Worm (Caenorhabditis elegans) whole organism, late embryonic: Measurements from ENCODE around the gene hda-11.

Experiments
- C08G9.2 ChIP-seq: sonication (generic microtip); optimal IDR thresholded peaks from 2 replicates; lab custom pipeline; 2016; ENCODE audit warnings: mild to moderate bottlenecking, missing genetic modification characterization, moderate library complexity, missing compliant biosample characterization
- Y22D7AL.16 ChIP-seq: sonication (generic microtip); optimal IDR thresholded peaks from 2 replicates; lab custom pipeline; 2016; ENCODE audit warnings: missing genetic modification characterization, missing compliant biosample characterization
- ceh-18 ChIP-seq: sonication (generic microtip); optimal IDR thresholded peaks from 2 replicates; lab custom pipeline; 2016; ENCODE audit warnings: missing genetic modification characterization, missing compliant biosample characterization
- ceh-22 ChIP-seq: sonication (generic microtip); optimal IDR thresholded peaks from 2 replicates; lab custom pipeline; 2017; ENCODE audit warnings: missing biosample characterization, missing genetic modification characterization
- ceh-24 ChIP-seq: sonication (generic microtip); optimal IDR thresholded peaks from 2 replicates; lab custom pipeline; 2016; ENCODE audit warnings: mild to moderate bottlenecking, missing genetic modification characterization, missing compliant biosample characterization
- ceh-30 ChIP-seq: fragments of 150-350 bp; optimal IDR thresholded peaks from 2 replicates; lab custom pipeline; 2014; ENCODE audit warnings: missing biosample characterization, missing genetic modification characterization
- ceh-31 ChIP-seq: sonication (generic microtip); optimal IDR thresholded peaks from 2 replicates; lab custom pipeline; 2016; ENCODE audit warnings: missing genetic modification characterization, missing compliant biosample characterization
- ceh-34 ChIP-seq: sonication (generic microtip); optimal IDR thresholded peaks from 2 replicates; lab custom pipeline; 2016; ENCODE audit warnings: mild to moderate bottlenecking, missing genetic modification characterization, missing compliant biosample characterization
- ceh-48 ChIP-seq: sonication (generic microtip); optimal IDR thresholded peaks from 2 replicates; lab custom pipeline; 2016; ENCODE audit warnings: missing genetic modification characterization, inconsistent platforms, missing compliant biosample characterization
- ceh-6 ChIP-seq: fragments of 200-800 bp; sonication (Bioruptor generic); optimal IDR thresholded peaks from 2 replicates; lab custom pipeline; 2018; ENCODE audit warnings: mild to moderate bottlenecking, missing genetic modification characterization, missing compliant biosample characterization
- dve-1 ChIP-seq: sonication (generic microtip); optimal IDR thresholded peaks from 2 replicates; lab custom pipeline; 2017; ENCODE audit warnings: antibody characterized with exemption, mild to moderate bottlenecking, missing genetic modification characterization, missing compliant biosample characterization
- elt-2 ChIP-seq: sonication (generic microtip); optimal IDR thresholded peaks from 2 replicates; lab custom pipeline; 2016; ENCODE audit warnings: missing genetic modification reagents, missing genetic modification characterization, missing compliant biosample characterization
- fax-1 ChIP-seq: sonication (generic microtip); optimal IDR thresholded peaks from 2 replicates; lab custom pipeline; 2016; ENCODE audit warnings: missing genotype, missing genetic modification characterization, missing compliant biosample characterization
- fkh-10 ChIP-seq: fragments of 150-350 bp; optimal IDR thresholded peaks from 2 replicates; lab custom pipeline; 2014; ENCODE audit warnings: missing biosample characterization, missing genetic modification reagents, missing genetic modification characterization
- fkh-6 ChIP-seq: sonication (generic microtip); optimal IDR thresholded peaks from 2 replicates; lab custom pipeline; 2016; ENCODE audit warnings: missing genetic modification characterization, missing compliant biosample characterization
- hlh-15 ChIP-seq: sonication (generic microtip); optimal IDR thresholded peaks from 2 replicates; lab custom pipeline; 2016; ENCODE audit warnings: missing genetic modification characterization, missing compliant biosample characterization
- hlh-30 ChIP-seq: sonication (generic microtip); optimal IDR thresholded peaks from 2 replicates; lab custom pipeline; 2017; ENCODE audit warnings: antibody characterized with exemption, missing genetic modification characterization, missing compliant biosample characterization; ENCODE audit not compliant: insufficient read depth
- hlh-6 ChIP-seq: sonication (generic microtip); optimal IDR thresholded peaks from 2 replicates; lab custom pipeline; 2016; ENCODE audit warnings: missing genotype, missing genetic modification characterization, missing compliant biosample characterization
- hlh-8 ChIP-seq: sonication (generic microtip); optimal IDR thresholded peaks from 2 replicates; lab custom pipeline; 2016; ENCODE audit warnings: missing genotype, missing genetic modification characterization, missing compliant biosample characterization
- lin-11 ChIP-seq: fragments of 200-800 bp; sonication (Bioruptor generic); optimal IDR thresholded peaks from 2 replicates; lab custom pipeline; 2018; ENCODE audit warnings: mild to moderate bottlenecking, missing genetic modification characterization, missing compliant biosample characterization
- mec-3 ChIP-seq: sonication (generic microtip); optimal IDR thresholded peaks from 2 replicates; lab custom pipeline; 2016; ENCODE audit warnings: borderline replicate concordance, missing genetic modification characterization, missing compliant biosample characterization
- nfya-1 ChIP-seq: sonication (generic microtip); optimal IDR thresholded peaks from 2 replicates; lab custom pipeline; 2017; ENCODE audit warnings: missing genetic modification characterization, mild to moderate bottlenecking, missing compliant biosample characterization, antibody characterized with exemption, moderate library complexity
- nhr-11 ChIP-seq: fragments of 150-350 bp; optimal IDR thresholded peaks from 2 replicates; lab custom pipeline; 2014; ENCODE audit warnings: missing biosample characterization, missing genetic modification characterization
- nhr-232 ChIP-seq: sonication (generic microtip); optimal IDR thresholded peaks from 2 replicates; lab custom pipeline; 2016; ENCODE audit warnings: missing genetic modification characterization, missing compliant biosample characterization
- pag-3 ChIP-seq: sonication (generic microtip); optimal IDR thresholded peaks from 2 replicates; lab custom pipeline; 2016; ENCODE audit warnings: missing compliant biosample characterization, missing genetic modification characterization, borderline replicate concordance
- pat-9 ChIP-seq: fragments of 200-800 bp; sonication (Bioruptor generic); optimal IDR thresholded peaks from 2 replicates; lab custom pipeline; 2018; ENCODE audit warnings: mild to moderate bottlenecking, missing genetic modification characterization, moderate library complexity, missing compliant biosample characterization
- pha-4 ChIP-seq: fragments of 150-350 bp; optimal IDR thresholded peaks from 2 replicates; lab custom pipeline; 2018; ENCODE audit warnings: missing biosample characterization, missing genetic modification reagents, missing genetic modification characterization
- pqm-1 ChIP-seq: sonication (generic microtip); optimal IDR thresholded peaks from 2 replicates; lab custom pipeline; 2016; ENCODE audit warnings: missing genetic modification characterization, missing compliant biosample characterization
- pros-1 ChIP-seq: fragments of 150-350 bp; optimal IDR thresholded peaks from 2 replicates; lab custom pipeline; 2014; ENCODE audit warnings: missing biosample characterization, missing genetic modification reagents, missing genetic modification characterization
- ref-2 ChIP-seq: sonication (generic microtip); optimal IDR thresholded peaks from 2 replicates; lab custom pipeline; 2016; ENCODE audit warnings: missing genetic modification characterization, missing compliant biosample characterization
- rnt-1 ChIP-seq: sonication (generic microtip); optimal IDR thresholded peaks from 2 replicates; lab custom pipeline; 2016; ENCODE audit warnings: missing genetic modification characterization, missing compliant biosample characterization
- sdc-2 ChIP-seq: sonication (generic microtip); optimal IDR thresholded peaks from 2 replicates; lab custom pipeline; 2016; ENCODE audit warnings: missing genotype, missing genetic modification characterization, missing compliant biosample characterization
- sox-2 ChIP-seq: fragments of 200-800 bp; sonication (Bioruptor generic); IDR thresholded peaks from 2 replicates; pipeline ENCODE4 v1.3.6; 2022; ENCODE audit warnings: missing genetic modification reagents, missing genetic modification characterization, missing compliant biosample characterization
- sox-4 ChIP-seq: sonication (generic microtip); optimal IDR thresholded peaks from 2 replicates; lab custom pipeline; 2017; ENCODE audit warnings: mild to moderate bottlenecking, missing genetic modification characterization, inconsistent platforms, missing compliant biosample characterization
- syd-9 ChIP-seq: sonication (generic microtip); optimal IDR thresholded peaks from 2 replicates; lab custom pipeline; 2016; ENCODE audit warnings: mild to moderate bottlenecking, missing genetic modification characterization, moderate library complexity, missing compliant biosample characterization
- tbx-2 ChIP-seq: sonication (generic microtip); optimal IDR thresholded peaks from 2 replicates; lab custom pipeline; 2016; ENCODE audit warnings: missing genetic modification characterization, missing compliant biosample characterization
- ttx-3 ChIP-seq: sonication (generic microtip); optimal IDR thresholded peaks from 2 replicates; lab custom pipeline; 2016; ENCODE audit warnings: missing genetic modification reagents, missing genetic modification characterization, missing compliant biosample characterization
- unc-3 ChIP-seq, 2 experiments: fragments of 200-800 bp in 1 of 2; sonication (Bioruptor generic) in 1 of 2; sonication (generic microtip) in 1 of 2; conservative IDR thresholded peaks in 1 of 2; optimal IDR thresholded peaks in 1 of 2; 2 replicates each; pipeline versions ENCODE4 v1.3.6 to Lab custom; 2016 to 2022; ENCODE audit warnings: missing compliant biosample characterization in 2 of 2, missing genetic modification characterization in 2 of 2, missing genetic modification reagents in 1 of 2
- unc-42 ChIP-seq: sonication (generic microtip); optimal IDR thresholded peaks from 2 replicates; lab custom pipeline; 2016; ENCODE audit warnings: missing genotype, missing genetic modification characterization, missing compliant biosample characterization
- unc-55 ChIP-seq: sonication (generic microtip); optimal IDR thresholded peaks from 2 replicates; lab custom pipeline; 2017; ENCODE audit warnings: missing biosample characterization, missing genetic modification reagents, missing genetic modification characterization
- zip-5 ChIP-seq: sonication (generic microtip); optimal IDR thresholded peaks from 2 replicates; lab custom pipeline; 2016; ENCODE audit warnings: missing genetic modification characterization, missing compliant biosample characterization

The hda-11 gene

ce11 chrV:10535325-10535724, 9.3 kb downstream of the hda-11 start:
- TF ChIP-seq elt-2 (tag; lab: Kevin White, UChicago): no peak

DNA sequence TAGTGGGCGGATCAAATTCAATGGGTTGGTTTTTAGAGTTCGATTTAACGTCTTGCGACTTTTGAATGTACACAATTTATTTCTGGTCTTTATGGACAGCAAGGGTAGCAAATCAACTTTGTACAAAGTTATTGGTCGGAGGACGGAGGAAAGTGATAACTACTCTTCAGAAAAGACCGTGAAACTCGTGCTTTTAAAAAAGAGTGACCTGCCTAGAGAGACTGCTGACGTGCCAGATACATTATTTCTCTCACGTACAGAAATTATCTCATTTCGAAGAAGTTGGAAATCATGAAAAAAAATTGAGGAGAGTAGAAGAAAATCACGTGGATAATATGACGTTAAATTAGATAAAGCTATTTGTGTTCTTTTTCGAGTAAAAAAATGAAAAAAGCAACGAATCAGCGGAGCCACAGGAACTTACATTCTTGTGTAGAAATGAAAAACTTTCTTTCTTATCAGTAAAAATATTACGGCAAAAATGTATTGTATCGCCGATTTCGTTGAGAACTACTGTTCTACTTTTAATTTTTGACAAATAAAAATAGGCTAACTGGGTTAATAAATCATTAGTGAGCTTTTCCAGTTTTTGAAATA, 10.2 kb downstream of the hda-11 start, which contains the start of gene ppm-1.A:
Gene ppm-1.A (minus strand): TSS at position 294 of the 597 bp plus-strand sequence.
- no peak for TF ChIP-seq sox-4 (tag; lab: Kevin White, UChicago)
- no peak for TF ChIP-seq ceh-18 (tag; lab: Kevin White, UChicago)
- TF ChIP-seq nfya-1 (tag; lab: Kevin White, UChicago): no peak
- no peak for TF ChIP-seq pqm-1 (tag; lab: Kevin White, UChicago)
- no peak for TF ChIP-seq mec-3 (tag; lab: Kevin White, UChicago)
- TF ChIP-seq pha-4: no peak
- TF ChIP-seq pag-3 (tag; lab: Kevin White, UChicago): no peak
- TF ChIP-seq ceh-22 (tag; lab: Kevin White, UChicago): no peak
- TF ChIP-seq ceh-6: no peak
- TF ChIP-seq nhr-232 (tag; lab: Kevin White, UChicago): no peak
- no peak for TF ChIP-seq dve-1 (tag; lab: Kevin White, UChicago)
- no peak for TF ChIP-seq fkh-10
- TF ChIP-seq Y22D7AL.16 (tag; lab: Kevin White, UChicago): no peak

ce11 chrV:10536808-10537207, 10.8 kb downstream of the hda-11 start:
- peak; percentile 34 for TF ChIP-seq ceh-34
- peak; percentile 35 for TF ChIP-seq dve-1 (tag; lab: Kevin White, UChicago)
- TF ChIP-seq ceh-31 (tag; lab: Kevin White, UChicago): peak; percentile 77
- no peak for TF ChIP-seq unc-3 (GFP tag; conservative IDR thresholded peaks at IDR 0.05; lab: Robert Waterston, UW)
- TF ChIP-seq unc-3 (tag; optimal IDR thresholded peaks at IDR 0.05; lab: Kevin White, UChicago): no peak
- no peak for TF ChIP-seq nhr-232 (tag; lab: Kevin White, UChicago)
- TF ChIP-seq zip-5 (tag; lab: Kevin White, UChicago): no peak
- no peak for TF ChIP-seq fkh-6
- TF ChIP-seq nhr-11 (tag; lab: Kevin White, UChicago): no peak
- TF ChIP-seq pros-1 (tag; lab: Kevin White, UChicago): peak; percentile 32
- TF ChIP-seq ceh-48 (tag; lab: Kevin White, UChicago): peak; percentile 50
- peak; percentile 8 for TF ChIP-seq hlh-30 (tag; lab: Kevin White, UChicago)
- peak; percentile 37 for TF ChIP-seq elt-2 (tag; lab: Kevin White, UChicago)
- peak; percentile 29 for TF ChIP-seq unc-55 (GFP tag; lab: Kevin White, UChicago)
- no peak for TF ChIP-seq ttx-3
- peak; percentile 91 for TF ChIP-seq unc-42 (tag; lab: Kevin White, UChicago)
- TF ChIP-seq hlh-8: no peak
- TF ChIP-seq nfya-1 (tag; lab: Kevin White, UChicago): peak; percentile 80
- peak; percentile 67 for TF ChIP-seq tbx-2 (tag; lab: Kevin White, UChicago)
- peak; percentile 1 for TF ChIP-seq sdc-2 (tag; lab: Kevin White, UChicago)
- TF ChIP-seq rnt-1 (tag; lab: Kevin White, UChicago): peak; percentile 63
- no peak for TF ChIP-seq syd-9 (tag; lab: Kevin White, UChicago)
- peak; percentile 48 for TF ChIP-seq ceh-30 (tag; lab: Kevin White, UChicago)
- peak; percentile 66 for TF ChIP-seq ref-2 (tag; lab: Kevin White, UChicago)
- peak; percentile 65 for TF ChIP-seq ceh-18 (tag; lab: Kevin White, UChicago)
- TF ChIP-seq sox-4 (tag; lab: Kevin White, UChicago): no peak
- TF ChIP-seq hlh-15 (tag; lab: Kevin White, UChicago): no peak
- TF ChIP-seq, all 69 proteins: peak for 16

ce11 chrV:10539114-10539513, 13.1 kb downstream of the hda-11 start, which contains the start of gene F25D1.8:
Gene F25D1.8, plus strand, starts transcription at chrV:10539414.
- no peak for TF ChIP-seq nhr-11 (tag; lab: Kevin White, UChicago)
- no peak for TF ChIP-seq unc-42 (tag; lab: Kevin White, UChicago)
- TF ChIP-seq rnt-1 (tag; lab: Kevin White, UChicago): no peak
- no peak for TF ChIP-seq sox-2
- no peak for TF ChIP-seq C08G9.2 (tag; lab: Kevin White, UChicago)
- no peak for TF ChIP-seq ceh-31 (tag; lab: Kevin White, UChicago)
- TF ChIP-seq ceh-18 (tag; lab: Kevin White, UChicago): no peak
- no peak for TF ChIP-seq ceh-24 (tag; lab: Kevin White, UChicago)
- TF ChIP-seq lin-11: no peak
- TF ChIP-seq pat-9 (tag; lab: Kevin White, UChicago): no peak
- TF ChIP-seq fax-1 (tag; lab: Kevin White, UChicago): no peak
- TF ChIP-seq hlh-6 (tag; lab: Kevin White, UChicago): no peak
- TF ChIP-seq elt-2 (tag; lab: Kevin White, UChicago): no peak
